Fruit fly (Drosophila melanogaster): ENCODE results near the gene CG3168.
A peak's percentile ranks its signal among the peaks of the same experiment; 100 is the strongest.

CG3168 gene

dm6 chrX:6699255-6699885 is 40.4 kb downstream of the CG3168 start, which contains the start of gene CG14441 (continued):
- TF ChIP-seq CG15269 (tag; optimal IDR thresholded peaks at IDR 0.05): peak; percentile 46
- peak; percentile 6 for TF ChIP-seq Ets97D (GFP tag; optimal IDR thresholded peaks at IDR 0.05)
- TF ChIP-seq Hmx (GFP tag; optimal IDR thresholded peaks at IDR 0.05): no peak
- TF ChIP-seq Bdp1 (GFP tag; optimal IDR thresholded peaks at IDR 0.05): no peak
- no peak for TF ChIP-seq ems (GFP tag; optimal IDR thresholded peaks at IDR 0.05)
- 0 out of 2 replicates have a peak, but pooled peaks have one; percentile 17 for TF ChIP-seq CG31224 (GFP tag; IDR thresholded peaks at IDR 0.05)
- TF ChIP-seq jing (GFP tag; optimal IDR thresholded peaks at IDR 0.05): no peak
- TF ChIP-seq inv (GFP tag; IDR thresholded peaks at IDR 0.05; ENCODE audit: partially characterized antibody): peak; percentile 95
- TF ChIP-seq CG5245 (GFP tag; optimal IDR thresholded peaks at IDR 0.05): no peak
- TF ChIP-seq CG4404 (GFP tag; IDR thresholded peaks at IDR 0.05): no peak
- no peak for TF ChIP-seq CG4854 (GFP tag; optimal IDR thresholded peaks at IDR 0.05)
- TF ChIP-seq Spps (tag; optimal IDR thresholded peaks at IDR 0.05): peak; percentile 22
- TF ChIP-seq CG11723 (GFP tag; optimal IDR thresholded peaks at IDR 0.05): no peak
- TF ChIP-seq TFAM (GFP tag; optimal IDR thresholded peaks at IDR 0.05): no peak
- no peak for TF ChIP-seq CG11695 (GFP tag; IDR thresholded peaks at IDR 0.05)
- TF ChIP-seq CG3163 (GFP tag; optimal IDR thresholded peaks at IDR 0.05): peak; percentile 32
- TF ChIP-seq CG9609 (GFP tag; optimal IDR thresholded peaks at IDR 0.05): no peak
- peak; percentile 92 for TF ChIP-seq CG7963 (GFP tag; IDR thresholded peaks at IDR 0.05; ENCODE audit: partially characterized antibody)
- TF ChIP-seq ara (GFP tag; IDR thresholded peaks at IDR 0.05): 0 out of 2 replicates have a peak, but pooled peaks have one; percentile 34
- TF ChIP-seq CG5180 (GFP tag; optimal IDR thresholded peaks at IDR 0.05): peak; percentile 100
- peak; percentile 13 for TF ChIP-seq CG7271 (tag; optimal IDR thresholded peaks at IDR 0.05)
- no peak for TF ChIP-seq btn (GFP tag; optimal IDR thresholded peaks at IDR 0.05)
- TF ChIP-seq h (optimal IDR thresholded peaks at IDR 0.05): no peak
- TF ChIP-seq dm (GFP tag; optimal IDR thresholded peaks at IDR 0.05): peak; percentile 64
- TF ChIP-seq sc (optimal IDR thresholded peaks at IDR 0.05): no peak
- peak; percentile 1 for TF ChIP-seq sc (GFP tag; optimal IDR thresholded peaks at IDR 0.05)
- TF ChIP-seq Dfd (GFP tag; optimal IDR thresholded peaks at IDR 0.05): no peak
- TF ChIP-seq sisA (GFP tag; IDR thresholded peaks at IDR 0.05): no peak
- peak; percentile 31 for TF ChIP-seq Fer2 (tag; optimal IDR thresholded peaks at IDR 0.05)
- no peak for TF ChIP-seq ab (GFP tag; optimal IDR thresholded peaks at IDR 0.05)
- peak; percentile 93 for TF ChIP-seq CG6791 (GFP tag; IDR thresholded peaks at IDR 0.05; ENCODE audit: partially characterized antibody)
- TF ChIP-seq gcm2 (GFP tag; optimal IDR thresholded peaks at IDR 0.05): no peak
- peak; percentile 95 for TF ChIP-seq Bgb (GFP tag; IDR thresholded peaks at IDR 0.05; ENCODE audit: partially characterized antibody)
- TF ChIP-seq Hand (GFP tag; optimal IDR thresholded peaks at IDR 0.05): peak; percentile 63
- TF ChIP-seq CG14441 (GFP tag; IDR thresholded peaks at IDR 0.05): peak; percentile 49; the same call in 1 of the 2 replicates
- TF ChIP-seq lov (optimal IDR thresholded peaks at IDR 0.05): no peak
- no peak for TF ChIP-seq lov (GFP tag; IDR thresholded peaks at IDR 0.05)
- no peak; the same call in 1 of the 2 replicates for TF ChIP-seq CG6272 (GFP tag; IDR thresholded peaks at IDR 0.05)
- TF ChIP-seq tgo (GFP tag; IDR thresholded peaks at IDR 0.05): no peak
- no peak for TF ChIP-seq Oaz (GFP tag; IDR thresholded peaks at IDR 0.05)
- TF ChIP-seq Hr51 (GFP tag; optimal IDR thresholded peaks at IDR 0.05): peak in 1 of 2 experiments; percentile 48
- peak; percentile 65 for TF ChIP-seq Meics (GFP tag; optimal IDR thresholded peaks at IDR 0.05)
- TF ChIP-seq CG6654 (GFP tag; optimal IDR thresholded peaks at IDR 0.05): no peak
- peak; percentile 30; the same call in 1 of the 2 replicates for TF ChIP-seq E2f2 (GFP tag; IDR thresholded peaks at IDR 0.05)
- TF ChIP-seq CG13624 (GFP tag; optimal IDR thresholded peaks at IDR 0.05): peak; percentile 45
- no peak for TF ChIP-seq Chrac-16 (GFP tag; optimal IDR thresholded peaks at IDR 0.05)
- no peak for TF ChIP-seq CG8359 (GFP tag; optimal IDR thresholded peaks at IDR 0.05; ENCODE audit: borderline replicate concordance)
- TF ChIP-seq CG1647 (GFP tag; optimal IDR thresholded peaks at IDR 0.05): no peak
- no peak for TF ChIP-seq Vsx1 (GFP tag; optimal IDR thresholded peaks at IDR 0.05)
- TF ChIP-seq CG2712 (tag; optimal IDR thresholded peaks at IDR 0.05): peak; percentile 51
- TF ChIP-seq CG7839 (tag; optimal IDR thresholded peaks at IDR 0.05): peak; percentile 44

Measured in whole organism, embryonic.